Worm (Caenorhabditis elegans) whole organism, late embryonic: Measurements from ENCODE around the gene Y54G11A.4.

Experiments used
- Y22D7AL.16 ChIP-seq: sonication (generic microtip); optimal IDR thresholded peaks from 2 replicates; lab custom pipeline; 2016; ENCODE audit warnings: missing genetic modification characterization, missing compliant biosample characterization
- ceh-14 ChIP-seq: sonication (generic microtip); optimal IDR thresholded peaks from 2 replicates; lab custom pipeline; 2016; ENCODE audit warnings: missing genotype, missing genetic modification characterization, missing compliant biosample characterization
- ceh-18 ChIP-seq: sonication (generic microtip); optimal IDR thresholded peaks from 2 replicates; lab custom pipeline; 2016; ENCODE audit warnings: missing genetic modification characterization, missing compliant biosample characterization
- ceh-34 ChIP-seq: sonication (generic microtip); optimal IDR thresholded peaks from 2 replicates; lab custom pipeline; 2016; ENCODE audit warnings: mild to moderate bottlenecking, missing genetic modification characterization, missing compliant biosample characterization
- ceh-9 ChIP-seq: sonication (generic microtip); optimal IDR thresholded peaks from 2 replicates; lab custom pipeline; 2016; ENCODE audit warnings: mild to moderate bottlenecking, missing genetic modification characterization, inconsistent platforms, missing compliant biosample characterization
- dve-1 ChIP-seq: sonication (generic microtip); optimal IDR thresholded peaks from 2 replicates; lab custom pipeline; 2017; ENCODE audit warnings: antibody characterized with exemption, mild to moderate bottlenecking, missing genetic modification characterization, missing compliant biosample characterization
- hlh-30 ChIP-seq: sonication (generic microtip); optimal IDR thresholded peaks from 2 replicates; lab custom pipeline; 2017; ENCODE audit warnings: antibody characterized with exemption, missing genetic modification characterization, missing compliant biosample characterization; ENCODE audit not compliant: insufficient read depth
- nfya-1 ChIP-seq: sonication (generic microtip); optimal IDR thresholded peaks from 2 replicates; lab custom pipeline; 2017; ENCODE audit warnings: missing genetic modification characterization, mild to moderate bottlenecking, missing compliant biosample characterization, antibody characterized with exemption, moderate library complexity
- nhr-11 ChIP-seq: fragments of 150-350 bp; optimal IDR thresholded peaks from 2 replicates; lab custom pipeline; 2014; ENCODE audit warnings: missing biosample characterization, missing genetic modification characterization
- pag-3 ChIP-seq: sonication (generic microtip); optimal IDR thresholded peaks from 2 replicates; lab custom pipeline; 2016; ENCODE audit warnings: missing compliant biosample characterization, missing genetic modification characterization, borderline replicate concordance
- pha-4 ChIP-seq: fragments of 150-350 bp; optimal IDR thresholded peaks from 2 replicates; lab custom pipeline; 2018; ENCODE audit warnings: missing biosample characterization, missing genetic modification reagents, missing genetic modification characterization
- rnt-1 ChIP-seq: sonication (generic microtip); optimal IDR thresholded peaks from 2 replicates; lab custom pipeline; 2016; ENCODE audit warnings: missing genetic modification characterization, missing compliant biosample characterization

DNA sequence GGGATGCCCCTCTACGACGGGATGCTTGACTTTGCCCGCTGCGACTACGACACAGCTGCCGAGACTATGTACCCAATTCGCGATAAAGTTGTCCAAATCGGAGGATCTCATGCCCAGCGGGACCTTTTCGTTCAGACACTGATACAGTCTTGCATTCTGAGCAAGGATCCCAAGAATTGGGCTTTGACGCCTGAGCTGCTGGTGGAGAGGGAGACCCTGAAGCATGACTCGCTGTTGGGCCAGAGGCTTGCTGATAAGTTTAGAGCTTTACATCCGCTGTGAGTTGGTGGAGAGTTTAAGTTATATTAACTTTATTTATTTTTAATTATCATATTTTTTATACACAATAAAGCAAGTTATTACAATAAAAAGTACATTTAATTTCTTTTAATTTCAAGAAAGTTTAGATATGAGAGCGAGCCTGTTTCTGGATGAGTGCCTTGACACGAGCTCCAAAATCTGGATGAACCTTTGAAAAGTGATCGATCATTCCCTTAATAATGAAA is 6.7 kb downstream of the Y54G11A.4 start:
- TF ChIP-seq rnt-1 (tag; lab: Kevin White, UChicago) (no peak), nfya-1 (no peak), ceh-9 (no peak), pha-4 (no peak), ceh-18 (no peak), pag-3 (no peak), ceh-14 (tag; lab: Kevin White, UChicago) (no peak), dve-1 (tag; lab: Kevin White, UChicago) (no peak), ceh-34 (tag; lab: Kevin White, UChicago) (no peak), nhr-11 (tag; lab: Kevin White, UChicago) (no peak), Y22D7AL.16 (tag; lab: Kevin White, UChicago) (no peak), hlh-30 (tag; lab: Kevin White, UChicago) (no peak)
